Worm (Caenorhabditis elegans) whole organism, L2 larva: ENCODE data around the gene R10E9.3.

Experiments
- C34F6.9 ChIP-seq: fragments of 150-350 bp; optimal IDR thresholded peaks from 2 replicates; lab custom pipeline; 2014; ENCODE audit warnings: missing biosample characterization, missing genetic modification characterization
- Y55F3AM.14 ChIP-seq: fragments of 200-800 bp; sonication (Bioruptor generic); optimal IDR thresholded peaks from 2 replicates; lab custom pipeline; 2018; ENCODE audit warnings: mild to moderate bottlenecking, missing genetic modification characterization, missing compliant biosample characterization
- ZK546.5 ChIP-seq: sonication (generic microtip); optimal IDR thresholded peaks from 2 replicates; lab custom pipeline; 2017; ENCODE audit warnings: missing biosample characterization, missing genetic modification characterization
- aly-2 ChIP-seq: fragments of 150-350 bp; optimal IDR thresholded peaks from 2 replicates; lab custom pipeline; 2014; ENCODE audit warnings: missing biosample characterization, missing genetic modification characterization
- ama-1 ChIP-seq: fragments of 150-350 bp; optimal IDR thresholded peaks from 2 replicates; lab custom pipeline; 2018; ENCODE audit warnings: inconsistent platforms
- ceh-16 ChIP-seq: fragments of 150-350 bp; optimal IDR thresholded peaks from 2 replicates; lab custom pipeline; 2014; ENCODE audit warnings: missing biosample characterization, missing genetic modification characterization
- ceh-82 ChIP-seq: fragments of 150-350 bp; optimal IDR thresholded peaks from 2 replicates; lab custom pipeline; 2014; ENCODE audit warnings: missing biosample characterization, missing genetic modification characterization
- crh-2 ChIP-seq: sonication (generic microtip); optimal IDR thresholded peaks from 2 replicates; lab custom pipeline; 2017; ENCODE audit warnings: missing biosample characterization, missing genetic modification characterization
- egl-27 ChIP-seq: sonication (generic microtip); optimal IDR thresholded peaks from 3 replicates; lab custom pipeline; 2017; ENCODE audit warnings: missing biosample characterization, missing genetic modification reagents, missing genetic modification characterization
- elt-1 ChIP-seq: fragments of 150-350 bp; optimal IDR thresholded peaks from 2 replicates; lab custom pipeline; 2014; ENCODE audit warnings: missing biosample characterization, missing genetic modification characterization
- elt-3 ChIP-seq: sonication (generic microtip); optimal IDR thresholded peaks from 2 replicates; lab custom pipeline; 2017; ENCODE audit warnings: missing biosample characterization, missing genetic modification characterization
- fos-1 ChIP-seq: fragments of 150-350 bp; optimal IDR thresholded peaks from 2 replicates; lab custom pipeline; 2014; ENCODE audit warnings: missing biosample characterization, missing genetic modification characterization
- gmeb-1 ChIP-seq: fragments of 150-350 bp; optimal IDR thresholded peaks from 2 replicates; lab custom pipeline; 2014; ENCODE audit warnings: missing biosample characterization, missing genetic modification characterization
- lin-11 ChIP-seq: fragments of 150-350 bp; sonication (generic microtip); optimal IDR thresholded peaks from 2 replicates; lab custom pipeline; 2014; ENCODE audit warnings: missing biosample characterization, missing genetic modification characterization, inconsistent platforms, mixed read lengths
- lin-13 ChIP-seq: fragments of 150-350 bp; optimal IDR thresholded peaks from 2 replicates; lab custom pipeline; 2014; ENCODE audit warnings: missing biosample characterization, missing genetic modification reagents, missing genetic modification characterization
- lin-39 ChIP-seq: fragments of 150-350 bp; optimal IDR thresholded peaks from 2 replicates; lab custom pipeline; 2014; ENCODE audit warnings: missing biosample characterization, missing genetic modification reagents, missing genetic modification characterization
- lsy-2 ChIP-seq, 2 experiments: fragments of 150-350 bp in 1 of 2; sonication (generic microtip) in 1 of 2; optimal IDR thresholded peaks; 2 replicates each; lab custom pipeline; 2014 to 2017; ENCODE audit warnings: missing biosample characterization in 2 of 2, missing genetic modification characterization in 2 of 2
- mab-5 ChIP-seq: fragments of 150-350 bp; optimal IDR thresholded peaks from 2 replicates; lab custom pipeline; 2014; ENCODE audit warnings: missing biosample characterization, missing genetic modification characterization
- mdl-1 ChIP-seq, 2 experiments: fragments of 150-350 bp in 1 of 2; sonication (generic microtip) in 1 of 2; optimal IDR thresholded peaks; 2 replicates each; lab custom pipeline; 2017; ENCODE audit warnings: missing biosample characterization in 2 of 2, missing genetic modification characterization in 2 of 2
- nhr-12 ChIP-seq: fragments of 150-350 bp; optimal IDR thresholded peaks from 2 replicates; lab custom pipeline; 2014; ENCODE audit warnings: missing biosample characterization, missing genetic modification characterization
- nhr-129 ChIP-seq: fragments of 150-350 bp; optimal IDR thresholded peaks from 2 replicates; lab custom pipeline; 2014; ENCODE audit warnings: missing biosample characterization, missing genetic modification characterization
- nhr-21 ChIP-seq: fragments of 150-350 bp; optimal IDR thresholded peaks from 2 replicates; lab custom pipeline; 2014; ENCODE audit warnings: missing biosample characterization, missing genetic modification characterization
- nhr-23 ChIP-seq: fragments of 150-350 bp; optimal IDR thresholded peaks from 2 replicates; lab custom pipeline; 2014; ENCODE audit warnings: missing biosample characterization, missing genetic modification reagents, missing genetic modification characterization
- nhr-25 ChIP-seq: fragments of 150-350 bp; sonication (generic microtip); optimal IDR thresholded peaks from 3 replicates; lab custom pipeline; 2014; ENCODE audit warnings: missing biosample characterization, missing genetic modification characterization
- nhr-6 ChIP-seq: fragments of 150-350 bp; optimal IDR thresholded peaks from 2 replicates; lab custom pipeline; 2014; ENCODE audit warnings: missing biosample characterization, missing genetic modification characterization
- nhr-77 ChIP-seq: fragments of 150-350 bp; optimal IDR thresholded peaks from 2 replicates; lab custom pipeline; 2014; ENCODE audit warnings: missing biosample characterization, missing genetic modification characterization
- sem-4 ChIP-seq: fragments of 150-350 bp; optimal IDR thresholded peaks from 2 replicates; lab custom pipeline; 2014; ENCODE audit warnings: missing biosample characterization, missing genetic modification reagents, missing genetic modification characterization
- skn-1 ChIP-seq: sonication (generic microtip); optimal IDR thresholded peaks from 2 replicates; lab custom pipeline; 2017; ENCODE audit warnings: missing biosample characterization, missing genetic modification characterization
- sma-9 ChIP-seq, 2 experiments: fragments of 150-350 bp in 1 of 2; sonication (generic microtip) in 1 of 2; optimal IDR thresholded peaks; 2 replicates each; lab custom pipeline; 2014 to 2016; ENCODE audit warnings: missing genetic modification characterization in 2 of 2, mild to moderate bottlenecking in 1 of 2, missing biosample characterization in 1 of 2, missing compliant biosample characterization in 1 of 2, missing genetic modification reagents in 1 of 2, moderate library complexity in 1 of 2
- snpc-4 ChIP-seq: fragments of 150-350 bp; optimal IDR thresholded peaks from 2 replicates; lab custom pipeline; 2014; ENCODE audit warnings: missing biosample characterization, missing genetic modification characterization
- unc-39 ChIP-seq: fragments of 150-350 bp; optimal IDR thresholded peaks from 2 replicates; lab custom pipeline; 2014; ENCODE audit warnings: missing biosample characterization, missing genetic modification characterization
- unc-55 ChIP-seq: fragments of 150-350 bp; sonication (generic microtip); optimal IDR thresholded peaks from 3 replicates; lab custom pipeline; 2014; ENCODE audit warnings: missing biosample characterization, missing genetic modification reagents, missing genetic modification characterization
- ztf-1 ChIP-seq: fragments of 200-800 bp; sonication (Bioruptor generic); conservative IDR thresholded peaks from 2 replicates; pipeline ENCODE4 v1.3.6; 2022; ENCODE audit warnings: missing genetic modification characterization, missing compliant biosample characterization

The R10E9.3 gene

ce11 chrIII:3918569-3918968 is 41.5 kb upstream of the R10E9.3 start, which contains the start of gene ZK1058.3:
Gene ZK1058.3, plus strand, starts transcription at chrIII:3918869.
- no peak for TF ChIP-seq lin-13
- TF ChIP-seq crh-2 (tag; lab: Kevin White, UChicago), result no peak
- no peak for TF ChIP-seq nhr-25 (tag; lab: Kevin White, UChicago)
- TF ChIP-seq ZK546.5 (tag; lab: Kevin White, UChicago), result no peak
- no peak for TF ChIP-seq lin-11
- TF ChIP-seq ama-1 (lab: Kevin White, UChicago), result no peak
- no peak for TF ChIP-seq sem-4 (tag; lab: Kevin White, UChicago)
- no peak for TF ChIP-seq egl-27 (tag; lab: Kevin White, UChicago)
- no peak for TF ChIP-seq fos-1 (tag; lab: Kevin White, UChicago)
- TF ChIP-seq lsy-2 (tag; optimal IDR thresholded peaks at IDR 0.05; lab: Kevin White, UChicago), result no peak
- TF ChIP-seq snpc-4, result no peak
- TF ChIP-seq skn-1 (tag; lab: Kevin White, UChicago), result no peak
- TF ChIP-seq C34F6.9 (tag; lab: Kevin White, UChicago), result no peak
- no peak for TF ChIP-seq nhr-23 (tag; lab: Kevin White, UChicago)
- TF ChIP-seq, all 48 proteins: peak for 0

ce11 chrIII:3921646-3922328 is 38.2 kb upstream of the R10E9.3 start, which contains the start of the genes metl-6 and nit-1:
Gene metl-6, minus strand, starts transcription at chrIII:3921711.
Gene nit-1, plus strand, starts transcription at chrIII:3922207.
- TF ChIP-seq unc-39 (tag; lab: Kevin White, UChicago) (no peak), lin-13 (no peak), lin-11 (no peak), ceh-16 (tag; lab: Kevin White, UChicago) (no peak), nhr-6 (tag; lab: Kevin White, UChicago) (no peak), gmeb-1 (tag; lab: Kevin White, UChicago) (peak; percentile 76), nhr-21 (tag; lab: Kevin White, UChicago) (peak; percentile 8), C34F6.9 (tag; lab: Kevin White, UChicago) (no peak), mdl-1 (tag; optimal IDR thresholded peaks at IDR 0.05; lab: Kevin White, UChicago) (no peak), Y55F3AM.14 (GFP tag; lab: Kevin White, UChicago) (no peak), sma-9 (GFP tag; optimal IDR thresholded peaks at IDR 0.05; lab: Kevin White, UChicago) (peak; percentile 39), sma-9 (tag; optimal IDR thresholded peaks at IDR 0.05; lab: Kevin White, UChicago) (no peak), fos-1 (tag; lab: Kevin White, UChicago) (peak; percentile 36), nhr-23 (tag; lab: Kevin White, UChicago) (no peak), skn-1 (tag; lab: Kevin White, UChicago) (peak; percentile 91), crh-2 (tag; lab: Kevin White, UChicago) (no peak), unc-55 (peak; percentile 37), lsy-2 (tag; optimal IDR thresholded peaks at IDR 0.05; lab: Kevin White, UChicago) (peak in 1 of 2 experiments; percentile 32), ztf-1 (GFP tag; lab: Robert Waterston, UW) (no peak), elt-1 (tag; lab: Kevin White, UChicago) (no peak), ZK546.5 (tag; lab: Kevin White, UChicago) (no peak), nhr-77 (no peak), sem-4 (tag; lab: Kevin White, UChicago) (no peak), nhr-129 (no peak), snpc-4 (no peak), ceh-82 (tag; lab: Kevin White, UChicago) (no peak)

ce11 chrIII:3926116-3926515 is 33.9 kb upstream of the R10E9.3 start, which contains the start of gene ZK1058.9:
Gene ZK1058.9, minus strand, starts transcription at chrIII:3926216.
- no peak for TF ChIP-seq aly-2 (tag; lab: Kevin White, UChicago)
- TF ChIP-seq C34F6.9 (tag; lab: Kevin White, UChicago), result no peak
- TF ChIP-seq lsy-2 (tag; optimal IDR thresholded peaks at IDR 0.05; lab: Kevin White, UChicago), result no peak
- no peak for TF ChIP-seq egl-27 (tag; lab: Kevin White, UChicago)
- TF ChIP-seq unc-39 (tag; lab: Kevin White, UChicago), result no peak
- TF ChIP-seq lin-13, result no peak
- no peak for TF ChIP-seq snpc-4
- TF ChIP-seq nhr-12 (tag; lab: Kevin White, UChicago), result no peak
- no peak for TF ChIP-seq skn-1 (tag; lab: Kevin White, UChicago)
- TF ChIP-seq nhr-21 (tag; lab: Kevin White, UChicago), result no peak
- no peak for TF ChIP-seq mab-5 (tag; lab: Kevin White, UChicago)
- TF ChIP-seq gmeb-1 (tag; lab: Kevin White, UChicago), result no peak
- TF ChIP-seq nhr-129, result no peak
- no peak for TF ChIP-seq elt-3 (tag; lab: Kevin White, UChicago)

- TF ChIP-seq lin-39 (tag; lab: Kevin White, UChicago), result no peak
- peak; percentile 15 for TF ChIP-seq fos-1 (tag; lab: Kevin White, UChicago)
These were observed 33.2 kb upstream of the R10E9.3 start for ce11 chrIII:3926801-3927200.
